Fruit fly (Drosophila melanogaster) whole organism, embryonic: Measurements from ENCODE around the gene CG14966.

Experiments
- Bgb ChIP-seq: fragments of 200-800 bp; sonication (Bioruptor generic); IDR thresholded peaks from 2 replicates; pipeline ENCODE4 v1.3.6; 2022; ENCODE audit warnings: missing biosample characterization, missing genetic modification characterization; ENCODE audit not compliant: partially characterized antibody
- CG10274 ChIP-seq: fragments of 200-800 bp; sonication (Bioruptor generic); optimal IDR thresholded peaks from 3 replicates; lab custom pipeline; 2017; ENCODE audit warnings: missing biosample characterization, mild to moderate bottlenecking, missing genetic modification characterization
- CG10431 ChIP-seq: fragments of 200-800 bp; sonication (Bioruptor generic); optimal IDR thresholded peaks from 3 replicates; lab custom pipeline; 2018; ENCODE audit warnings: missing biosample characterization, mild to moderate bottlenecking, missing genetic modification characterization
- CG10565 ChIP-seq: fragments of 200-800 bp; sonication (Bioruptor generic); optimal IDR thresholded peaks from 3 replicates; lab custom pipeline; 2016; ENCODE audit warnings: missing biosample characterization, mild to moderate bottlenecking, missing genetic modification characterization
- CG11085 ChIP-seq: fragments of 200-800 bp; sonication (Bioruptor generic); IDR thresholded peaks from 2 replicates; pipeline ENCODE4 v1.3.6; 2022; ENCODE audit warnings: missing biosample characterization, missing genetic modification characterization
- CG11093 ChIP-seq: fragments of 200-800 bp; sonication (Bioruptor generic); IDR thresholded peaks from 3 replicates; pipeline ENCODE4 v1.3.6; 2022; ENCODE audit warnings: missing biosample characterization, missing genetic modification characterization
- CG11723 ChIP-seq: fragments of 200-800 bp; sonication (Bioruptor generic); optimal IDR thresholded peaks from 2 replicates; lab custom pipeline; 2017; ENCODE audit warnings: missing biosample characterization, mild to moderate bottlenecking, missing genetic modification characterization
- CG14441 ChIP-seq: fragments of 200-800 bp; sonication (Bioruptor generic); IDR thresholded peaks from 2 replicates; pipeline ENCODE4 v1.3.6; 2022; ENCODE audit warnings: missing biosample characterization, missing genetic modification characterization
- CG15269 ChIP-seq: fragments of 200-800 bp; sonication (Bioruptor generic); optimal IDR thresholded peaks from 2 replicates; lab custom pipeline; 2018; ENCODE audit warnings: missing biosample characterization, mild to moderate bottlenecking, missing genetic modification characterization, moderate library complexity
- CG1602 ChIP-seq: fragments of 200-800 bp; sonication (Bioruptor generic); optimal IDR thresholded peaks from 3 replicates; lab custom pipeline; 2016; ENCODE audit warnings: missing biosample characterization, missing genetic modification characterization
- CG1603 ChIP-seq: fragments of 200-800 bp; sonication (Bioruptor generic); optimal IDR thresholded peaks from 2 replicates; lab custom pipeline; 2019; ENCODE audit warnings: missing biosample characterization, mild to moderate bottlenecking, missing genetic modification characterization, moderate library complexity
- CG16813 ChIP-seq: fragments of 200-800 bp; sonication (Bioruptor generic); IDR thresholded peaks from 3 replicates; pipeline ENCODE4 v1.3.6; 2022; ENCODE audit warnings: missing biosample characterization, missing genetic modification characterization; ENCODE audit not compliant: partially characterized antibody
- CG17568 ChIP-seq: fragments of 200-800 bp; sonication (Bioruptor generic); optimal IDR thresholded peaks from 2 replicates; lab custom pipeline; 2018; ENCODE audit warnings: missing biosample characterization, mild to moderate bottlenecking, missing genetic modification characterization, moderate library complexity
- CG18599 ChIP-seq: fragments of 200-800 bp; sonication (Bioruptor generic); optimal IDR thresholded peaks from 3 replicates; lab custom pipeline; 2017; ENCODE audit warnings: missing biosample characterization, missing genetic modification characterization, mild to moderate bottlenecking, moderate library complexity, missing genetic modification reagents
- CG34224 ChIP-seq: fragments of 200-800 bp; sonication (Bioruptor generic); IDR thresholded peaks from 3 replicates; pipeline ENCODE4 v1.3.6; 2022; ENCODE audit warnings: missing biosample characterization, missing genetic modification characterization; ENCODE audit not compliant: partially characterized antibody
- CG5180 ChIP-seq: fragments of 200-800 bp; sonication (Bioruptor generic); optimal IDR thresholded peaks from 3 replicates; lab custom pipeline; 2017; ENCODE audit warnings: missing biosample characterization, missing genetic modification characterization, mild to moderate bottlenecking, moderate library complexity, missing genetic modification reagents
- CG6254 ChIP-seq: fragments of 200-800 bp; sonication (Bioruptor generic); optimal IDR thresholded peaks from 3 replicates; lab custom pipeline; 2017; ENCODE audit warnings: mild to moderate bottlenecking, missing biosample characterization, missing genetic modification reagents, missing genetic modification characterization
- CG7987 ChIP-seq: fragments of 200-800 bp; sonication (Bioruptor generic); optimal IDR thresholded peaks from 2 replicates; lab custom pipeline; 2018; ENCODE audit warnings: missing biosample characterization, mild to moderate bottlenecking, missing genetic modification characterization, moderate library complexity
- CG8944 ChIP-seq: fragments of 200-800 bp; sonication (Bioruptor generic); optimal IDR thresholded peaks from 3 replicates; lab custom pipeline; 2016; ENCODE audit warnings: missing biosample characterization, missing genetic modification characterization
- CG9215 ChIP-seq: fragments of 200-800 bp; sonication (Bioruptor generic); IDR thresholded peaks from 2 replicates; pipeline ENCODE4 v1.3.6; 2022; ENCODE audit warnings: missing biosample characterization, missing genetic modification characterization
- CG9797 ChIP-seq: fragments of 200-800 bp; sonication (Bioruptor generic); optimal IDR thresholded peaks from 3 replicates; lab custom pipeline; 2018; ENCODE audit warnings: missing biosample characterization, mild to moderate bottlenecking, missing genetic modification characterization
- Doc2 ChIP-seq: fragments of 200-800 bp; sonication (Bioruptor generic); IDR thresholded peaks from 2 replicates; pipeline ENCODE4 v1.3.6; 2022; ENCODE audit warnings: missing biosample characterization, missing genetic modification characterization
- H2.0 ChIP-seq: fragments of 200-800 bp; sonication (Bioruptor generic); IDR thresholded peaks from 2 replicates; pipeline ENCODE4 v1.3.6; 2022; ENCODE audit warnings: missing biosample characterization, missing genetic modification characterization
- Lhr ChIP-seq: fragments of 200-800 bp; sonication (Bioruptor generic); optimal IDR thresholded peaks from 3 replicates; lab custom pipeline; 2017; ENCODE audit warnings: mild to moderate bottlenecking, missing biosample characterization, missing genetic modification reagents, missing genetic modification characterization
- Lpt ChIP-seq: fragments of >200 bp; optimal IDR thresholded peaks from 2 replicates; lab custom pipeline; 2018; ENCODE audit warnings: missing biosample characterization, missing genetic modification characterization
- NC2α ChIP-seq: fragments of 200-800 bp; sonication (Bioruptor generic); optimal IDR thresholded peaks from 2 replicates; lab custom pipeline; 2016; ENCODE audit warnings: missing biosample characterization, missing genetic modification characterization
- Opbp ChIP-seq: fragments of 200-800 bp; sonication (Bioruptor generic); IDR thresholded peaks from 3 replicates; pipeline ENCODE4 v1.3.6; 2022; ENCODE audit warnings: missing biosample characterization, missing genetic modification characterization; ENCODE audit not compliant: partially characterized antibody
- Poxn ChIP-seq: fragments of 200-800 bp; sonication (Bioruptor generic); IDR thresholded peaks from 2 replicates; pipeline ENCODE4 v1.3.6; 2022; ENCODE audit warnings: missing biosample characterization, missing genetic modification characterization
- Sox100B ChIP-seq: fragments of 200-800 bp; sonication (Bioruptor generic); optimal IDR thresholded peaks from 3 replicates; lab custom pipeline; 2018; ENCODE audit warnings: missing biosample characterization, mild to moderate bottlenecking, missing genetic modification characterization
- YL-1 ChIP-seq: fragments of 200-800 bp; sonication (Bioruptor generic); optimal IDR thresholded peaks from 3 replicates; lab custom pipeline; 2017; ENCODE audit warnings: missing biosample characterization, mild to moderate bottlenecking, missing genetic modification characterization
- abd-A ChIP-seq: fragments of 200-800 bp; sonication (Bioruptor generic); optimal IDR thresholded peaks from 3 replicates; lab custom pipeline; 2019; ENCODE audit warnings: missing biosample characterization, mild to moderate bottlenecking, missing genetic modification characterization, moderate library complexity
- az2 ChIP-seq: fragments of 200-800 bp; sonication (Bioruptor generic); optimal IDR thresholded peaks from 3 replicates; lab custom pipeline; 2016; ENCODE audit warnings: missing biosample characterization, missing genetic modification characterization
- bbx ChIP-seq: fragments of 200-800 bp; sonication (Bioruptor generic); IDR thresholded peaks from 2 replicates; pipeline ENCODE4 v1.3.6; 2022; ENCODE audit warnings: missing biosample characterization, missing genetic modification characterization; ENCODE audit not compliant: partially characterized antibody
- chif ChIP-seq, 2 experiments: fragments of 200-800 bp; sonication (Bioruptor generic); optimal IDR thresholded peaks; 3 replicates each; lab custom pipeline; 2016; ENCODE audit warnings: missing biosample characterization in 2 of 2, missing genetic modification characterization in 2 of 2
- danr ChIP-seq: fragments of 200-800 bp; sonication (Bioruptor generic); IDR thresholded peaks from 2 replicates; pipeline ENCODE4 v1.3.6; 2022; ENCODE audit warnings: missing biosample characterization, missing genetic modification characterization
- dimm ChIP-seq: fragments of 200-800 bp; sonication (Bioruptor generic); IDR thresholded peaks from 2 replicates; pipeline ENCODE4 v1.3.6; 2022; ENCODE audit warnings: missing biosample characterization, missing genetic modification characterization
- gce ChIP-seq: fragments of 200-800 bp; sonication (Bioruptor generic); IDR thresholded peaks from 3 replicates; pipeline ENCODE4 v1.3.6; 2022; ENCODE audit warnings: missing biosample characterization, missing genetic modification characterization
- gro ChIP-seq: fragments of 200-800 bp; sonication (Bioruptor generic); optimal IDR thresholded peaks from 2 replicates; lab custom pipeline; 2016; ENCODE audit warnings: missing biosample characterization, missing genetic modification characterization
- jumu ChIP-seq: fragments of 200-800 bp; sonication (Bioruptor generic); optimal IDR thresholded peaks from 3 replicates; lab custom pipeline; 2016; ENCODE audit warnings: missing biosample characterization, missing genetic modification characterization
- ken ChIP-seq: fragments of 200-800 bp; sonication (Bioruptor generic); IDR thresholded peaks from 3 replicates; pipeline ENCODE4 v1.3.6; 2022; ENCODE audit warnings: missing biosample characterization, missing genetic modification characterization
- klu ChIP-seq: fragments of 200-800 bp; sonication (Bioruptor generic); IDR thresholded peaks from 2 replicates; pipeline ENCODE4 v1.3.6; 2022; ENCODE audit warnings: missing biosample characterization, missing genetic modification characterization
- nom ChIP-seq: fragments of 200-800 bp; sonication (Bioruptor generic); optimal IDR thresholded peaks from 2 replicates; lab custom pipeline; 2017; ENCODE audit warnings: missing biosample characterization, missing genetic modification characterization, mild to moderate bottlenecking, moderate library complexity, missing genetic modification reagents
- onecut ChIP-seq: fragments of 200-800 bp; sonication (Bioruptor generic); IDR thresholded peaks from 2 replicates; pipeline ENCODE4 v1.3.6; 2022; ENCODE audit warnings: missing biosample characterization, missing genetic modification characterization
- p53 ChIP-seq: fragments of 200-800 bp; sonication (Bioruptor generic); optimal IDR thresholded peaks from 2 replicates; lab custom pipeline; 2016; ENCODE audit warnings: missing biosample characterization, missing genetic modification characterization
- pb ChIP-seq: fragments of 200-800 bp; sonication (Bioruptor generic); optimal IDR thresholded peaks from 3 replicates; lab custom pipeline; 2016; ENCODE audit warnings: missing biosample characterization, missing genetic modification characterization
- ranshi ChIP-seq: fragments of 200-800 bp; sonication (Bioruptor generic); IDR thresholded peaks from 2 replicates; pipeline ENCODE4 v1.3.6; 2022; ENCODE audit warnings: missing biosample characterization, missing genetic modification characterization
- repo ChIP-seq: fragments of 200-800 bp; sonication (Bioruptor generic); optimal IDR thresholded peaks from 2 replicates; lab custom pipeline; 2016; ENCODE audit warnings: missing biosample characterization, missing genetic modification characterization
- zen ChIP-seq: fragments of 200-800 bp; sonication (Bioruptor generic); optimal IDR thresholded peaks from 3 replicates; lab custom pipeline; 2018; ENCODE audit warnings: missing biosample characterization, mild to moderate bottlenecking, missing genetic modification characterization, moderate library complexity
- zfh2 ChIP-seq: fragments of 200-800 bp; sonication (Bioruptor generic); optimal IDR thresholded peaks from 2 replicates; lab custom pipeline; 2016; ENCODE audit warnings: missing biosample characterization, missing genetic modification characterization

The CG14966 gene

dm6 chr3L:3149060-3149872 is 48.2 kb downstream of the CG14966 start (continued):
- TF ChIP-seq gro (GFP tag; lab: Kevin White, UChicago) (peak; percentile 44), nom (GFP tag; lab: Kevin White, UChicago) (peak; percentile 25), repo (GFP tag; lab: Kevin White, UChicago) (no peak), NC2α (GFP tag; lab: Kevin White, UChicago) (no peak), CG18599 (peak; percentile 63), YL-1 (GFP tag; lab: Kevin White, UChicago) (peak; percentile 85), CG9215 (GFP tag; lab: Robert Waterston, UW) (no peak), Bgb (GFP tag; lab: Robert Waterston, UW) (peak; percentile 52; the same call in 1 of the 2 replicates), CG6254 (GFP tag; lab: Kevin White, UChicago) (no peak), CG14441 (peak; percentile 27; the same call in 1 of the 2 replicates), CG8944 (GFP tag; lab: Kevin White, UChicago) (no peak), CG16813 (GFP tag; lab: Robert Waterston, UW) (no peak), bbx (peak; percentile 24; the same call in 1 of the 2 replicates), CG11085 (no peak), Lhr (GFP tag; lab: Kevin White, UChicago) (no peak), CG10274 (GFP tag; lab: Kevin White, UChicago) (no peak), CG10431 (GFP tag; lab: Kevin White, UChicago) (no peak), onecut (peak; percentile 34), zfh2 (GFP tag; lab: Kevin White, UChicago) (no peak), CG7987 (GFP tag; lab: Kevin White, UChicago) (no peak), CG15269 (tag; lab: Kevin White, UChicago) (no peak), abd-A (tag; lab: Kevin White, UChicago) (peak; percentile 99), CG11093 (GFP tag; lab: Robert Waterston, UW) (no peak), CG9797 (no peak), CG11723 (GFP tag; lab: Kevin White, UChicago) (no peak), p53 (GFP tag; lab: Kevin White, UChicago) (no peak), ken (GFP tag; lab: Robert Waterston, UW) (no peak), Lpt (no peak), Opbp (GFP tag; lab: Robert Waterston, UW) (no peak), chif (GFP tag; optimal IDR thresholded peaks at IDR 0.05; lab: Kevin White, UChicago) (no peak), ranshi (GFP tag; lab: Robert Waterston, UW) (peak; percentile 23; the same call in 1 of the 2 replicates), CG5180 (GFP tag; lab: Kevin White, UChicago) (no peak), pb (GFP tag; lab: Kevin White, UChicago) (no peak), gce (GFP tag; lab: Robert Waterston, UW) (no peak), klu (GFP tag; lab: Robert Waterston, UW) (0 out of 2 replicates have a peak, but pooled peaks have one; percentile 15), CG1603 (tag; lab: Kevin White, UChicago) (no peak), H2.0 (GFP tag; lab: Robert Waterston, UW) (no peak), zen (tag; lab: Kevin White, UChicago) (peak; percentile 28), CG34224 (no peak; the same call in 2 of the 3 replicates), az2 (GFP tag; lab: Kevin White, UChicago) (no peak), dimm (GFP tag; lab: Robert Waterston, UW) (no peak), CG1602 (no peak), CG10565 (no peak), CG17568 (GFP tag; lab: Kevin White, UChicago) (no peak), Sox100B (GFP tag; lab: Kevin White, UChicago) (no peak), Poxn (GFP tag; lab: Robert Waterston, UW) (no peak), jumu (GFP tag; lab: Kevin White, UChicago) (no peak), Doc2 (GFP tag; lab: Robert Waterston, UW) (no peak), danr (GFP tag; lab: Robert Waterston, UW) (no peak)
